Worm (Caenorhabditis elegans) whole organism, L1 larva: ENCODE results near the gene F22E5.2.

Source experiments
- ama-1 ChIP-seq: fragments of 150-350 bp; optimal IDR thresholded peaks from 2 replicates; lab custom pipeline; 2014
- efl-3 ChIP-seq: fragments of 200-800 bp; sonication (Bioruptor generic); optimal IDR thresholded peaks from 2 replicates; lab custom pipeline; 2018; ENCODE audit warnings: mild to moderate bottlenecking, missing genetic modification characterization, missing compliant biosample characterization
- elt-3 ChIP-seq, 6 experiments: fragments of 150-350 bp in 1 of 6; sonication (generic microtip); optimal IDR thresholded peaks; 2 replicates each; lab custom pipeline; 2017 to 2018; ENCODE audit warnings: missing biosample characterization in 6 of 6, missing genetic modification characterization in 6 of 6, inconsistent platforms in 1 of 6
- isw-1 ChIP-seq: fragments of 200-800 bp; sonication (Bioruptor generic); IDR thresholded peaks from 2 replicates; pipeline ENCODE4 v1.3.6; 2022; ENCODE audit warnings: missing genetic modification characterization, missing compliant biosample characterization
- lin-14 ChIP-seq: fragments of 200-800 bp; sonication (Bioruptor generic); optimal IDR thresholded peaks from 2 replicates; lab custom pipeline; 2018; ENCODE audit warnings: mild to moderate bottlenecking, missing genetic modification characterization, moderate library complexity, missing compliant biosample characterization
- lin-35 ChIP-seq, 2 experiments: fragments of 150-350 bp; optimal IDR thresholded peaks; 2 replicates each; lab custom pipeline; 2014; ENCODE audit warnings: missing biosample characterization in 2 of 2, missing genetic modification characterization in 2 of 2, missing genetic modification reagents in 2 of 2
- mdl-1 ChIP-seq, 2 experiments: fragments of 150-350 bp; optimal IDR thresholded peaks; 2 replicates each; lab custom pipeline; 2014 to 2017; ENCODE audit warnings: missing biosample characterization in 2 of 2, missing genetic modification characterization in 2 of 2, inconsistent platforms in 1 of 2
- nhr-28 ChIP-seq: fragments of 150-350 bp; optimal IDR thresholded peaks from 2 replicates; lab custom pipeline; 2014; ENCODE audit warnings: missing biosample characterization, missing genetic modification characterization
- nhr-85 ChIP-seq: sonication (generic microtip); peaks from one replicate; lab custom pipeline; 2016; ENCODE audit warnings: missing genetic modification characterization, inconsistent platforms, missing compliant biosample characterization
- snpc-4 ChIP-seq: fragments of 150-350 bp; optimal IDR thresholded peaks from 2 replicates; lab custom pipeline; 2014; ENCODE audit warnings: missing biosample characterization, missing genetic modification characterization
- sptf-1 ChIP-seq: fragments of 150-350 bp; optimal IDR thresholded peaks from 2 replicates; lab custom pipeline; 2014; ENCODE audit warnings: missing biosample characterization, missing genetic modification characterization
- swsn-7 ChIP-seq: sonication (generic microtip); optimal IDR thresholded peaks from 2 replicates; lab custom pipeline; 2016; ENCODE audit warnings: missing genetic modification characterization, missing compliant biosample characterization
- tbx-2 ChIP-seq: sonication (generic microtip); optimal IDR thresholded peaks from 2 replicates; lab custom pipeline; 2016; ENCODE audit warnings: missing genetic modification characterization, missing compliant biosample characterization

- TF ChIP-seq lin-35 (GFP tag; optimal IDR thresholded peaks at IDR 0.05; lab: Kevin White, UChicago) (no peak), tbx-2 (tag; lab: Kevin White, UChicago) (no peak), nhr-85 (tag; lab: Kevin White, UChicago) (no peak), sptf-1 (tag; lab: Kevin White, UChicago) (no peak), lin-14 (GFP tag; lab: Kevin White, UChicago) (no peak), elt-3 (tag; optimal IDR thresholded peaks at IDR 0.05; lab: Kevin White, UChicago) (no peak), nhr-28 (tag; lab: Kevin White, UChicago) (no peak), swsn-7 (tag; lab: Kevin White, UChicago) (no peak), snpc-4 (tag; lab: Kevin White, UChicago) (no peak), ama-1 (no peak), efl-3 (GFP tag; lab: Kevin White, UChicago) (no peak), mdl-1 (tag; optimal IDR thresholded peaks at IDR 0.05; lab: Kevin White, UChicago) (no peak), isw-1 (no peak)
Measured at ce11 chrII:2684783-2685182, 19.6 kb downstream of the F22E5.2 start.
